Worm (Caenorhabditis elegans) whole organism, mixed stage, embryonic: Measurements from ENCODE around the gene R11F4.1.
A peak's percentile ranks its signal among the peaks of the same experiment; 100 is the strongest.

ENCODE experiments used
- M03D4.4 ChIP-seq: sonication (generic microtip); optimal IDR thresholded peaks from 2 replicates; lab custom pipeline; 2017; ENCODE audit warnings: mild to moderate bottlenecking, missing genetic modification characterization, missing compliant biosample characterization
- bed-3 ChIP-seq: fragments of 200-800 bp; sonication (Bioruptor generic); optimal IDR thresholded peaks from 3 replicates; lab custom pipeline; 2018; ENCODE audit warnings: mild to moderate bottlenecking, missing genetic modification characterization, moderate library complexity, missing compliant biosample characterization
- blmp-1 ChIP-seq: fragments of 150-350 bp; optimal IDR thresholded peaks from 2 replicates; lab custom pipeline; 2014; ENCODE audit warnings: missing biosample characterization, missing genetic modification characterization
- ceh-43 ChIP-seq: fragments of 200-800 bp; sonication (Bioruptor generic); optimal IDR thresholded peaks from 2 replicates; lab custom pipeline; 2018; ENCODE audit warnings: mild to moderate bottlenecking, missing genetic modification characterization, moderate library complexity, missing compliant biosample characterization
- ceh-83 ChIP-seq: fragments of 200-800 bp; sonication (Bioruptor generic); optimal IDR thresholded peaks from 2 replicates; lab custom pipeline; 2018; ENCODE audit warnings: mild to moderate bottlenecking, missing genetic modification characterization, missing compliant biosample characterization
- ces-1 ChIP-seq: fragments of 150-350 bp; optimal IDR thresholded peaks from 2 replicates; lab custom pipeline; 2014; ENCODE audit warnings: missing biosample characterization, missing genetic modification reagents, missing genetic modification characterization
- drap-1 ChIP-seq: fragments of 200-800 bp; sonication (Bioruptor generic); optimal IDR thresholded peaks from 3 replicates; lab custom pipeline; 2018; ENCODE audit warnings: mild to moderate bottlenecking, missing genetic modification characterization, missing compliant biosample characterization
- elt-1 ChIP-seq: sonication (generic microtip); optimal IDR thresholded peaks from 2 replicates; lab custom pipeline; 2017; ENCODE audit warnings: missing genetic modification characterization, mild to moderate bottlenecking, missing compliant biosample characterization, antibody characterized with exemption, moderate library complexity, borderline replicate concordance; ENCODE audit not compliant: insufficient read depth
- elt-3 ChIP-seq: fragments of 150-350 bp; optimal IDR thresholded peaks from 2 replicates; lab custom pipeline; 2014; ENCODE audit warnings: missing biosample characterization, missing genetic modification characterization
- flh-1 ChIP-seq: fragments of 200-800 bp; sonication (Bioruptor generic); optimal IDR thresholded peaks from 2 replicates; lab custom pipeline; 2018; ENCODE audit warnings: mild to moderate bottlenecking, missing genetic modification characterization, moderate library complexity, missing compliant biosample characterization
- ham-2 ChIP-seq: fragments of 200-800 bp; sonication (Bioruptor generic); optimal IDR thresholded peaks from 2 replicates; lab custom pipeline; 2018; ENCODE audit warnings: mild to moderate bottlenecking, missing genetic modification characterization, missing compliant biosample characterization
- lin-13 ChIP-seq: fragments of 150-350 bp; optimal IDR thresholded peaks from 2 replicates; lab custom pipeline; 2014; ENCODE audit warnings: missing biosample characterization, missing genetic modification characterization
- lin-32 ChIP-seq: fragments of 200-800 bp; sonication (Bioruptor generic); optimal IDR thresholded peaks from 2 replicates; lab custom pipeline; 2018; ENCODE audit warnings: mild to moderate bottlenecking, missing genetic modification characterization, missing compliant biosample characterization
- lsy-2 ChIP-seq: fragments of 150-350 bp; optimal IDR thresholded peaks from 2 replicates; lab custom pipeline; 2014; ENCODE audit warnings: missing biosample characterization, missing genetic modification characterization
- mab-5 ChIP-seq: fragments of 150-350 bp; optimal IDR thresholded peaks from 2 replicates; lab custom pipeline; 2014; ENCODE audit warnings: missing biosample characterization, missing genetic modification characterization
- mep-1 ChIP-seq: fragments of 150-350 bp; optimal IDR thresholded peaks from 2 replicates; lab custom pipeline; 2017; ENCODE audit warnings: missing biosample characterization, missing genetic modification reagents, missing genetic modification characterization, inconsistent platforms
- mls-2 ChIP-seq: sonication (generic microtip); optimal IDR thresholded peaks from 2 replicates; lab custom pipeline; 2016; ENCODE audit warnings: mild to moderate bottlenecking, missing genetic modification characterization, moderate library complexity, missing compliant biosample characterization
- nhr-12 ChIP-seq: fragments of 150-350 bp; optimal IDR thresholded peaks from 2 replicates; lab custom pipeline; 2014; ENCODE audit warnings: missing biosample characterization, missing genetic modification characterization
- nhr-2 ChIP-seq: fragments of 150-350 bp; optimal IDR thresholded peaks from 2 replicates; lab custom pipeline; 2014; ENCODE audit warnings: missing biosample characterization, missing genetic modification characterization
- nhr-237 ChIP-seq: fragments of 150-350 bp; optimal IDR thresholded peaks from 2 replicates; lab custom pipeline; 2014; ENCODE audit warnings: missing biosample characterization, missing genetic modification characterization
- nhr-28 ChIP-seq: fragments of 150-350 bp; optimal IDR thresholded peaks from 2 replicates; lab custom pipeline; 2014; ENCODE audit warnings: missing biosample characterization, missing genetic modification characterization
- nhr-76 ChIP-seq: sonication (generic microtip); optimal IDR thresholded peaks from 2 replicates; lab custom pipeline; 2017; ENCODE audit warnings: missing biosample characterization, missing genetic modification characterization
- pha-4 ChIP-seq: fragments of 150-350 bp; optimal IDR thresholded peaks from 2 replicates; lab custom pipeline; 2018; ENCODE audit warnings: missing biosample characterization, missing genetic modification reagents, missing genetic modification characterization
- sem-2 ChIP-seq: fragments of 200-800 bp; sonication (Bioruptor generic); optimal IDR thresholded peaks from 2 replicates; lab custom pipeline; 2018; ENCODE audit warnings: mild to moderate bottlenecking, missing genetic modification characterization, missing compliant biosample characterization
- sptf-1 ChIP-seq: sonication (generic microtip); optimal IDR thresholded peaks from 2 replicates; lab custom pipeline; 2017; ENCODE audit warnings: mild to moderate bottlenecking, missing genetic modification characterization, moderate library complexity, missing compliant biosample characterization
- tbx-8 ChIP-seq: fragments of 200-800 bp; sonication (Bioruptor generic); optimal IDR thresholded peaks from 2 replicates; lab custom pipeline; 2018; ENCODE audit warnings: mild to moderate bottlenecking, missing genetic modification characterization, moderate library complexity, missing compliant biosample characterization
- unc-120 ChIP-seq: sonication (generic microtip); optimal IDR thresholded peaks from 2 replicates; lab custom pipeline; 2017; ENCODE audit warnings: missing genetic modification characterization, missing compliant biosample characterization; ENCODE audit not compliant: poor library complexity, severe bottlenecking
- unc-39 ChIP-seq: fragments of 150-350 bp; optimal IDR thresholded peaks from 2 replicates; lab custom pipeline; 2014; ENCODE audit warnings: missing biosample characterization, missing genetic modification characterization
- unc-62 ChIP-seq: fragments of 150-350 bp; optimal IDR thresholded peaks from 2 replicates; lab custom pipeline; 2014; ENCODE audit warnings: missing biosample characterization, missing genetic modification reagents, missing genetic modification characterization
- zip-8 ChIP-seq: fragments of 150-350 bp; optimal IDR thresholded peaks from 2 replicates; lab custom pipeline; 2014; ENCODE audit warnings: missing biosample characterization, missing genetic modification characterization
- ztf-11 ChIP-seq: fragments of 150-350 bp; optimal IDR thresholded peaks from 2 replicates; lab custom pipeline; 2014; ENCODE audit warnings: missing biosample characterization, missing genetic modification characterization

R11F4.1 gene

DNA sequence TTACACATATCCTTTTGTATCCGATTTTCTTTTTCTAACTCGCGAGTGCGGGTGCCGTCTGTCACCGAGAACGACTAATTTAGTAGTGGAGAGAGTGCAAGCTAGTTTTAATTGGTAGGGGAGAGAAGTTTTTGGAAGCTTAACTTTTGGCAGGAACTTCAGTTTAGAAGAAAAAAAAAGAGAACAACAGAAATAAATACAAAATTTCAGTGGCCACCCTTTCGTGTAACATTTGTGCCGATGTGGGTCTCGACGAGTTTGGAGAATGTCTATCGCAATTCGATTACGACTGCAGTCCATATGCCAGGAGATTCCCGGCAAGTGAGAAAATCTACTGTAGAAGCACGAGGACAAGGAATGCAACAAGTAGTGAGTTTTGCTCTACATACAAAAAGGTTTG, 23.6 kb upstream of the R11F4.1 start:
- no peak for TF ChIP-seq drap-1 (GFP tag; lab: Kevin White, UChicago)
- TF ChIP-seq lin-32, result no peak
- no peak for TF ChIP-seq ces-1
- TF ChIP-seq mep-1 (tag; lab: Kevin White, UChicago), result no peak
- TF ChIP-seq nhr-28, result no peak
- no peak for TF ChIP-seq sptf-1
- no peak for TF ChIP-seq nhr-2 (tag; lab: Kevin White, UChicago)
- TF ChIP-seq M03D4.4 (tag; lab: Kevin White, UChicago), result no peak
- TF ChIP-seq nhr-12, result no peak
- no peak for TF ChIP-seq mls-2 (tag; lab: Kevin White, UChicago)
- TF ChIP-seq ztf-11 (tag; lab: Kevin White, UChicago), result no peak
- no peak for TF ChIP-seq elt-1 (tag; lab: Kevin White, UChicago)

DNA sequence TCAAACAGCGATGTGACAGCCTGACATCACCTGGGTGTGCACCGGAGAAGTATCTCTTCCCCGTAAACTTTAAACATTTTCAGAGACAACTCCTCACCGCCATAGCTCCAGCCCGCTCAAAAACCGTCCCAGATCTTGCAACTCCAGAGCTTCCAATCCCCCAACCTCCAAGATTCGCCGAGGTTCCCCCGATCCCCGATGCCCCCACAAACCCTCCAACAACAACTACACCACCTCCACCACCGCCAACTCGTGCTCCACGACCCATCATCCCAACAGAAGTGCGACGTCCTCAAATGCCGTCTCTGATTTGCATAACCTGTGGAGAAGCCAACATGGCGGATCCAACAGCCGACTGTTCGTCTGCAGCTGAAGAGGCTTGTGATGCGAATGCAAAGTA, 20.7 kb upstream of the R11F4.1 start:
- no peak for TF ChIP-seq drap-1 (GFP tag; lab: Kevin White, UChicago)
- no peak for TF ChIP-seq unc-39 (tag; lab: Kevin White, UChicago)
- TF ChIP-seq flh-1 (GFP tag; lab: Kevin White, UChicago), result no peak
- TF ChIP-seq mls-2 (tag; lab: Kevin White, UChicago), result no peak
- TF ChIP-seq nhr-12, result no peak
- no peak for TF ChIP-seq blmp-1 (tag; lab: Kevin White, UChicago)

DNA sequence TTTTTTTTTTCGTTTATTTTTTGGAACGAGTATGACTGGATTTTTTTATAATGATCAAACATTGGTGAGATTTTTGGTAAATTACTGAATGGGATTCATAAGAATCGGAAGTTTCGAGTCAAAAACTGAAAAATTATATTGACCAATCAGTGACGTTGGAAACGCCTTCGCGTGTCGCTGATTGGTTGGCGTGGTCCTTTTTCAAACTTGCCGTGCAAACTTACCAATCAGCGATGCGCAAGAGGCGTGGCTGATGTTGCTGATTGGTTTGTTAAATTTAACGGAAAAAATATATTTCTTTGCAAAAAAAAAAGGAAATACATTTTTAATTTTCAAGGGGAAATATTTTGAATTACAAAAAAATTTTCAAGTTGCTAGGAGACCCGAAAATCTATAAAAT, 17.0 kb upstream of the R11F4.1 start:
- TF ChIP-seq ceh-43 (GFP tag; lab: Kevin White, UChicago), result no peak
- no peak for TF ChIP-seq nhr-76 (tag; lab: Kevin White, UChicago)
- TF ChIP-seq mls-2 (tag; lab: Kevin White, UChicago), result no peak
- no peak for TF ChIP-seq lin-32
- no peak for TF ChIP-seq drap-1 (GFP tag; lab: Kevin White, UChicago)
- no peak for TF ChIP-seq lsy-2
- no peak for TF ChIP-seq zip-8 (tag; lab: Kevin White, UChicago)
- no peak for TF ChIP-seq ceh-83
- no peak for TF ChIP-seq tbx-8 (GFP tag; lab: Kevin White, UChicago)
- no peak for TF ChIP-seq nhr-12
- no peak for TF ChIP-seq nhr-237 (tag; lab: Kevin White, UChicago)
- TF ChIP-seq blmp-1 (tag; lab: Kevin White, UChicago), result no peak
- TF ChIP-seq sptf-1, result no peak
- TF ChIP-seq elt-3 (tag; lab: Kevin White, UChicago), result no peak
- no peak for TF ChIP-seq bed-3 (GFP tag; lab: Kevin White, UChicago)
- TF ChIP-seq mab-5 (tag; lab: Kevin White, UChicago), result no peak
- no peak for TF ChIP-seq unc-62 (GFP tag; lab: Kevin White, UChicago)

DNA sequence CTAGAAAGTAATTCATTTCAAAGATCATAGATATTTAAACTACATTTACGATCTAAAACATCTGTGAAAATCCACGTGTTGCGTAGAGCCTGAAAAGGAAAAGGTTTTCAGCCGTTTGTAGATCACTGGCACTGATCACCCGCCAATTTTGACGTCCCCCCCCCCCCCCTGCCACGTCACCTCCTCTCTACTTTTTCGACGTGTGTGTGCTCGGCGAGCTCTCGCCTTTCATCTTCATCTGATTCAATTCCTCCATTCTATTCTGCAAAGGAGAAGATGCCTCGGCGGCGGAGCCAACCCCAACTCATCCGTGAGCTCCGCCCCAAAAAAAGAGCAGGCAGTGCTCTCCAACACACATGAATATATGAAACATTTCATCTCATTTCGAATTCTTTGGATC, 10.6 kb upstream of the R11F4.1 start:
- TF ChIP-seq sem-2 (GFP tag; lab: Kevin White, UChicago), result no peak

DNA sequence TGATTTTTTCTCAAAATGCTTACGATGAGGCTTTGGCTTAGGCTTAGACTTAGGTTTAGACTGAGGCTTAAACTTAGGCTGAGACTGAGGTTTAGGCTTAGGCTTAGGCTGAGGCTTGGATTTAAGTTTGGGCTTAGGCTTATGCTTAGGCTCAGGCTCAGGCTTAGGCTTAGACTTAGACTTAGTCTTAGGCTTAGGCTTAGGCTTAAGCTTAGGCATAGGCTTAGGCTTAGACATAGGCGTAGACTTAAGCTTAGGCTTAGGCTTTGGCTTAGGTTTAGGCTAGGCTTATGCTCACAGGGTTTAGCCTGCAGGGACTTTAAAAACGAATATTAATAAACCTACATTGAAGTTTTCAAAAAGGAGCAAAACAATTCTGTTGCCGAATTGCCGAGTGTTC, 9.8 kb upstream of the R11F4.1 start:
- peak; percentile 19 for TF ChIP-seq ham-2 (GFP tag; lab: Kevin White, UChicago)
- TF ChIP-seq sptf-1, result no peak

DNA sequence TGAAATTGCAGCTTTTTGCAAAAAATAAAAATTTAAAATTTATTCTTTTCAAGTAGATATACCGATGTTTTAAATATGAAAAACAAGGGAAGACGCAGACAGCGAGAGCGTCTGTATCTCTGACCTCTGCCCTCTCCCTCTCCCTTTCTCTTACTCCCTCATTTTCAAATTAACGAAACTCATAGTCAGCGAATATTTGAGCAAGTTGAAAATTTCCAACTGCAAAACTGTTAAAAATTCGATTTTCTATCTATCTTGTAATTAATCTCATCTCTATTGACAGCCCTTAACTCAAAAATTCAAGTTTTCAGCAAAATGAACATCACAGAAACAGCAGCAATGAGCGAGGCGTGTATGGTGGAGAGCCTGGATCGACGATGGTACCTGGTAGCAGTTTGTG, 9.0 kb upstream of the R11F4.1 start, which contains the start of gene R11F4.2:
TSS of gene R11F4.2 (plus strand) at position 301 of the 400 bp plus-strand sequence.
- no peak for TF ChIP-seq lsy-2
- no peak for TF ChIP-seq nhr-2 (tag; lab: Kevin White, UChicago)
- TF ChIP-seq ztf-11 (tag; lab: Kevin White, UChicago), result no peak
- TF ChIP-seq sem-2 (GFP tag; lab: Kevin White, UChicago), result no peak
- TF ChIP-seq unc-120, result no peak
- TF ChIP-seq elt-3 (tag; lab: Kevin White, UChicago), result no peak
- no peak for TF ChIP-seq ceh-43 (GFP tag; lab: Kevin White, UChicago)
- no peak for TF ChIP-seq pha-4 (tag; lab: Kevin White, UChicago)
- TF ChIP-seq mab-5 (tag; lab: Kevin White, UChicago), result no peak
- TF ChIP-seq sptf-1, result no peak
- no peak for TF ChIP-seq lin-13
- TF ChIP-seq drap-1 (GFP tag; lab: Kevin White, UChicago), result no peak
- no peak for TF ChIP-seq nhr-76 (tag; lab: Kevin White, UChicago)
